Worm (Caenorhabditis elegans) whole organism, L2 larva: ENCODE results near the gene F08C6.18.

Experiments used
- F13H6.1 ChIP-seq: sonication (generic microtip); optimal IDR thresholded peaks from 2 replicates; lab custom pipeline; 2016; ENCODE audit warnings: missing genetic modification characterization, missing compliant biosample characterization
- aly-2 ChIP-seq: fragments of 150-350 bp; optimal IDR thresholded peaks from 2 replicates; lab custom pipeline; 2014; ENCODE audit warnings: missing biosample characterization, missing genetic modification characterization
- blmp-1 ChIP-seq: sonication (generic microtip); optimal IDR thresholded peaks from 2 replicates; lab custom pipeline; 2017; ENCODE audit warnings: missing genetic modification characterization, mild to moderate bottlenecking, missing compliant biosample characterization, antibody characterized with exemption, moderate library complexity; ENCODE audit not compliant: insufficient read depth
- dmd-4 ChIP-seq: sonication (generic microtip); optimal IDR thresholded peaks from 2 replicates; lab custom pipeline; 2017; ENCODE audit warnings: missing biosample characterization, missing genetic modification characterization
- fos-1 ChIP-seq: fragments of 150-350 bp; optimal IDR thresholded peaks from 2 replicates; lab custom pipeline; 2014; ENCODE audit warnings: missing biosample characterization, missing genetic modification characterization
- gmeb-1 ChIP-seq: fragments of 150-350 bp; optimal IDR thresholded peaks from 2 replicates; lab custom pipeline; 2014; ENCODE audit warnings: missing biosample characterization, missing genetic modification characterization
- lin-11 ChIP-seq: fragments of 150-350 bp; sonication (generic microtip); optimal IDR thresholded peaks from 2 replicates; lab custom pipeline; 2014; ENCODE audit warnings: missing biosample characterization, missing genetic modification characterization, inconsistent platforms, mixed read lengths
- unc-62 ChIP-seq: fragments of 150-350 bp; optimal IDR thresholded peaks from 2 replicates; lab custom pipeline; 2014; ENCODE audit warnings: missing biosample characterization, missing genetic modification reagents, missing genetic modification characterization
- ztf-11 ChIP-seq: sonication (generic microtip); optimal IDR thresholded peaks from 2 replicates; lab custom pipeline; 2017; ENCODE audit warnings: missing biosample characterization, missing genetic modification characterization

- TF ChIP-seq unc-62 (GFP tag; lab: Kevin White, UChicago) (no peak), dmd-4 (no peak), gmeb-1 (tag; lab: Kevin White, UChicago) (no peak), lin-11 (tag; lab: Kevin White, UChicago) (no peak), F13H6.1 (no peak), ztf-11 (tag; lab: Kevin White, UChicago) (no peak), fos-1 (no peak), blmp-1 (tag; lab: Kevin White, UChicago) (no peak), aly-2 (no peak)
Measured at ce11 chrX:7607982-7608381, 34.6 kb upstream of the F08C6.18 start, which contains the start of gene twk-17.
